Fruit fly (Drosophila melanogaster): ENCODE measurements around the gene tHMG1.

- TF ChIP-seq EcR (GFP tag; optimal IDR thresholded peaks at IDR 0.05) (no peak), Dll (optimal IDR thresholded peaks at IDR 0.05) (no peak), pan (optimal IDR thresholded peaks at IDR 0.05) (no peak), CG8478 (optimal IDR thresholded peaks at IDR 0.05) (no peak)
Measured at dm6 chr3R:22522859-22523258, 31.2 kb downstream of the tHMG1 start.
